Worm (Caenorhabditis elegans): ENCODE measurements around the gene H40L08.8.
A peak's percentile ranks its signal among the peaks of the same experiment; 100 is the strongest.

H40L08.8 gene

ce11 chrX:15027997-15028396 lies 49.4 kb downstream of the H40L08.8 start:
- TF ChIP-seq gmeb-1 (tag; optimal IDR thresholded peaks at IDR 0.05) (no peak), sma-9 (GFP tag; optimal IDR thresholded peaks at IDR 0.05) (no peak), sma-9 (tag; optimal IDR thresholded peaks at IDR 0.05) (no peak), mdl-1 (tag; optimal IDR thresholded peaks at IDR 0.05) (no peak), snpc-4 (tag; optimal IDR thresholded peaks at IDR 0.05) (peak; percentile 24), mbf-1 (tag; optimal IDR thresholded peaks at IDR 0.05) (no peak)
